Worm (Caenorhabditis elegans): Measurements from ENCODE around the gene Y50E8A.10.
A peak's percentile ranks its signal among the peaks of the same experiment; 100 is the strongest.

Y50E8A.10 gene

DNA sequence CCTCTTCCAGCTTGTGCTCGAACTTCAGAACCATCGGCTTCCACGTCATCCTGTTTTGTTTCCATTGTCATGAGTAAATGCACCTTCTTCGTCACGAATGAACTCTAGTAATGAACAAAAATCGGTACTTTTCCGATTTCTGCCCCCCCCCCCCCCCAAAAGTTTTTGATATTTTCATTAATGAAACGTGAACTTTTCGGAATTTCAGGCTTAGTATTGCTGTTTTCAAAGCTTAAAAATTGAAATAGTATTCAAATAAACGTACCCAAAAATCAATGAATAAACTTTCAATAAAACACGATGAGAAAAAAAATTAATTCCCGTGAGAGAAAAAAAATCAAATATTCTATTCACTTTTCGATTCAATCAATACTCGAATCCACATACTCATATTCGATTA is at the start of gene Y50E8A.10, which contains the start of gene scrm-7:
Gene Y50E8A.10 (plus strand): TSS at position 353 of the 400 bp plus-strand sequence.
Gene scrm-7 (minus strand): TSS at position 101 of the 400 bp plus-strand sequence.
- TF ChIP-seq efl-3 (GFP tag; optimal IDR thresholded peaks at IDR 0.05) (no peak), jun-1 (tag; optimal IDR thresholded peaks at IDR 0.05) (no peak), ceh-63 (GFP tag; optimal IDR thresholded peaks at IDR 0.05) (no peak), mdl-1 (tag; optimal IDR thresholded peaks at IDR 0.05) (no peak)

DNA sequence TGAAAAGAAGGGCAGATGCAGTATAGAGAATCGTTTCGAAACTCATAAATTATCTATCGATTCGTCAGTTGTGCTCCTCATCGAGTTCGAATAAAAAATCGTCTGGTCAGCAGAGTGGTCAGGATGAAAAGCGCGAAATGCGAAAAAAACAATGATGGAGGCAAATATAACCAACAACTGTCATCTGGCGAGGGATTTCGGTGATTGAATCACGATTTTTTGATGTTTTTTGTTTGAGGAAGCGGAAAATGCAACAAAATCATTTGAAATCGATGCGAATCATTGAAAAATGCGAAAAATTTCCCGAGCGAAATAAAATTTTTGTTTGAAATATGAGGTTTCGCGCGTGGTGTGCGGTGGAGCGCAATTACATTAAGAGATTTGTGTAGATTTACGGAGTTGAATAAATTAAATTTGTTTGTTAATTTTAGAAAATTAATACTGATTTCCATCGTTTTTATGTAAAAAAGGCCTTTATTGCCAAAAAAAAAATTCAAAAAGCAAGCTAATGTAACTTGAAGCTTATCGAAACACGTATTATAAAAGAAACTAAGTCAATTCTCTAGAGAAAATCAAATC is 45.5 kb upstream of the Y50E8A.10 start, which contains the start of gene unc-61:
Gene unc-61 (minus strand): TSS at position 51 of the 579 bp plus-strand sequence.
- no peak for TF ChIP-seq ceh-88 (GFP tag; IDR thresholded peaks at IDR 0.05)
- no peak for TF ChIP-seq mab-9 (GFP tag; IDR thresholded peaks at IDR 0.05)
- TF ChIP-seq nhr-84 (tag; optimal IDR thresholded peaks at IDR 0.05): no peak
- no peak for TF ChIP-seq nhr-90 (tag; optimal IDR thresholded peaks at IDR 0.05; ENCODE audit: poor library complexity)
- TF ChIP-seq blmp-1 (tag; optimal IDR thresholded peaks at IDR 0.05): peak; percentile 5
- TF ChIP-seq skn-1 (tag; optimal IDR thresholded peaks at IDR 0.05): peak; percentile 61
- TF ChIP-seq dpl-1 (GFP tag; optimal IDR thresholded peaks at IDR 0.05): peak; percentile 83 to 91 (median 87)
- TF ChIP-seq efl-1 (optimal IDR thresholded peaks at IDR 0.05): peak; percentile 91 to 96
- peak; percentile 89 to 99 for TF ChIP-seq efl-1 (GFP tag; optimal IDR thresholded peaks at IDR 0.05 in 1 of 2)
- no peak for TF ChIP-seq hpl-2 (GFP tag; optimal IDR thresholded peaks at IDR 0.05)
- TF ChIP-seq pqm-1 (tag; optimal IDR thresholded peaks at IDR 0.05): no peak
- no peak for TF ChIP-seq unc-30 (tag; optimal IDR thresholded peaks at IDR 0.05)
- TF ChIP-seq dsc-1 (tag; optimal IDR thresholded peaks at IDR 0.05): no peak
- TF ChIP-seq sptf-1 (tag; optimal IDR thresholded peaks at IDR 0.05): no peak
- no peak for TF ChIP-seq zag-1 (tag; optimal IDR thresholded peaks at IDR 0.05)
- TF ChIP-seq nhr-47 (tag; optimal IDR thresholded peaks at IDR 0.05): no peak
- TF ChIP-seq sup-37 (GFP tag; optimal IDR thresholded peaks at IDR 0.05): no peak
- peak; percentile 28 for TF ChIP-seq rnt-1 (tag; optimal IDR thresholded peaks at IDR 0.05)
- no peak for TF ChIP-seq lin-13 (GFP tag; optimal IDR thresholded peaks at IDR 0.05)
- no peak for TF ChIP-seq ceh-90 (tag; optimal IDR thresholded peaks at IDR 0.05)
- TF ChIP-seq mep-1 (tag; optimal IDR thresholded peaks at IDR 0.05): peak; percentile 15
- no peak for TF ChIP-seq fkh-4 (tag; optimal IDR thresholded peaks at IDR 0.05; ENCODE audit: borderline replicate concordance)
- no peak for TF ChIP-seq tlp-1 (tag; optimal IDR thresholded peaks at IDR 0.05)
- no peak for TF ChIP-seq aly-2 (tag; optimal IDR thresholded peaks at IDR 0.05)
- TF ChIP-seq pax-3 (tag; optimal IDR thresholded peaks at IDR 0.05): no peak
- TF ChIP-seq ceh-82 (tag; optimal IDR thresholded peaks at IDR 0.05): peak in 1 of 3 experiments; percentile 49
- TF ChIP-seq elt-3 (tag; optimal IDR thresholded peaks at IDR 0.05): peak in 1 of 6 experiments; percentile 9
- TF ChIP-seq jun-1 (tag; optimal IDR thresholded peaks at IDR 0.05): no peak
- TF ChIP-seq C16A3.4 (tag; optimal IDR thresholded peaks at IDR 0.05): peak; percentile 26
- TF ChIP-seq lin-35 (GFP tag; optimal IDR thresholded peaks at IDR 0.05): peak; percentile 84 to 93
- TF ChIP-seq mdl-1 (tag; optimal IDR thresholded peaks at IDR 0.05): no peak
- TF ChIP-seq snpc-4 (tag; optimal IDR thresholded peaks at IDR 0.05): no peak
- no peak for TF ChIP-seq elt-2 (tag; optimal IDR thresholded peaks at IDR 0.05)
- no peak for TF ChIP-seq Y116A8C.19 (tag; optimal IDR thresholded peaks at IDR 0.05; ENCODE audit: borderline replicate concordance)
- TF ChIP-seq fkh-8 (tag; optimal IDR thresholded peaks at IDR 0.05): no peak
- TF ChIP-seq egl-13 (tag; optimal IDR thresholded peaks at IDR 0.05): no peak
- TF ChIP-seq nhr-71 (tag; optimal IDR thresholded peaks at IDR 0.05): no peak
- TF ChIP-seq unc-130 (tag; optimal IDR thresholded peaks at IDR 0.05): peak; percentile 25
- TF ChIP-seq xbp-1 (tag; optimal IDR thresholded peaks at IDR 0.05): peak; percentile 31
- TF ChIP-seq ets-5 (GFP tag; IDR thresholded peaks at IDR 0.05): no peak
- 0 out of 2 replicates have a peak, but pooled peaks have one; percentile 7 for TF ChIP-seq isw-1 (GFP tag; IDR thresholded peaks at IDR 0.05)
- peak; percentile 24; the same call in 1 of the 2 replicates for TF ChIP-seq nhr-19 (GFP tag; conservative IDR thresholded peaks at IDR 0.05)
- TF ChIP-seq snu-23 (GFP tag; optimal IDR thresholded peaks at IDR 0.05): peak; percentile 38
- no peak for TF ChIP-seq irx-1 (tag; optimal IDR thresholded peaks at IDR 0.05)
- TF ChIP-seq vab-15 (tag; optimal IDR thresholded peaks at IDR 0.05): no peak
- TF ChIP-seq fkh-10 (GFP tag; optimal IDR thresholded peaks at IDR 0.05): no peak
- TF ChIP-seq hlh-17 (GFP tag; optimal IDR thresholded peaks at IDR 0.05; ENCODE audit: borderline replicate concordance): no peak
- TF ChIP-seq lir-3 (tag; optimal IDR thresholded peaks at IDR 0.05; ENCODE audit: poor library complexity): no peak

Data from whole organism, L1 larva.